Fruit fly (Drosophila melanogaster) whole organism: ENCODE results near the gene ear.

Experiments used
- CG8478 ChIP-seq: fragments of >200 bp; optimal IDR thresholded peaks from 2 replicates; lab custom pipeline; 2018; ENCODE audit warnings: inconsistent platforms
- EcR ChIP-seq, 2 experiments: fragments of >200 bp; optimal IDR thresholded peaks; 2 replicates each; lab custom pipeline; 2017; ENCODE audit warnings: missing biosample characterization in 2 of 2, missing genetic modification characterization in 2 of 2, missing genetic modification reagents in 2 of 2
- pan ChIP-seq: fragments of >200 bp; optimal IDR thresholded peaks from 2 replicates; lab custom pipeline; 2017
- usp ChIP-seq: fragments of >200 bp; optimal IDR thresholded peaks from 2 replicates; lab custom pipeline; 2017; ENCODE audit warnings: missing biosample characterization, missing genetic modification characterization, mixed read lengths

DNA sequence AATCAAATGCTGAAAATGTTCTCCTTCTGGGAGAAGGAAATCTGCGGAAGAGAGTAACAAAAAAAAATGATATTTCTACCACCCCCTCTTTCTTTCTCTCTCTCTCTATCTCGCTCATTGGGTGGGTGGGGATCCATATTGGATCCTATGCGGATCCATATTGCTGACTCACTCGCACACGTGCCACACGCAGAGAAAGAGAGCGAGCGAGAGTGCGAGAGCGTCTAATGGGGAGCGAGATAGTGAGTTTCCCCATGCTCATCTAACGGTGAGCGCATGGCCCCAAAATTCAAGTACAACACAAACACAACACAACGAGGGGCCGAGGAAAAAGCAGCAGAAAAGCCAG lies 33.9 kb upstream of the ear start:
- no peak for TF ChIP-seq EcR (GFP tag; optimal IDR thresholded peaks at IDR 0.05; lab: Kevin White, UChicago)
- TF ChIP-seq pan (lab: Kevin White, UChicago), result no peak
- TF ChIP-seq CG8478 (lab: Kevin White, UChicago), result no peak
- no peak for TF ChIP-seq usp (GFP tag; lab: Kevin White, UChicago)
